Fruit fly (Drosophila melanogaster) whole organism, wandering third instar larva: ENCODE measurements around the gene CG43049.

Experiments used
- Abd-B ChIP-seq: fragments of >200 bp; optimal IDR thresholded peaks from 2 replicates; lab custom pipeline; 2017; ENCODE audit warnings: missing biosample characterization, missing genetic modification characterization
- CG32264 ChIP-seq: fragments of 200-800 bp; sonication (Bioruptor generic); optimal IDR thresholded peaks from 2 replicates; lab custom pipeline; 2016; ENCODE audit warnings: missing biosample characterization, missing genetic modification characterization
- CG9705 ChIP-seq: fragments of 200-800 bp; sonication (Bioruptor generic); optimal IDR thresholded peaks from 2 replicates; lab custom pipeline; 2018; ENCODE audit warnings: missing biosample characterization, mild to moderate bottlenecking, missing genetic modification characterization
- CrebA ChIP-seq: fragments of 200-800 bp; sonication (Bioruptor generic); optimal IDR thresholded peaks from 2 replicates; lab custom pipeline; 2016; ENCODE audit warnings: missing biosample characterization, mild to moderate bottlenecking, missing genetic modification characterization, borderline replicate concordance
- Dfd ChIP-seq: fragments of >200 bp; optimal IDR thresholded peaks from 2 replicates; lab custom pipeline; 2017; ENCODE audit warnings: missing biosample characterization, missing genetic modification characterization
- Dif ChIP-seq: fragments of 200-275, 200-300 bp; sonication (Bioruptor generic); optimal IDR thresholded peaks from 2 replicates; lab custom pipeline; 2018; ENCODE audit warnings: missing biosample characterization, missing genetic modification characterization; ENCODE audit not compliant: partially characterized antibody
- GATAd ChIP-seq: sonication (Bioruptor generic); optimal IDR thresholded peaks from 2 replicates; lab custom pipeline; 2016; ENCODE audit warnings: missing biosample characterization, missing genetic modification characterization
- HLH106 ChIP-seq: fragments of 200-800 bp; optimal IDR thresholded peaks from 3 replicates; lab custom pipeline; 2019; ENCODE audit warnings: missing biosample characterization, mild to moderate bottlenecking, missing genetic modification characterization, moderate library complexity
- Hnf4 ChIP-seq: fragments of 200-800 bp; sonication (Bioruptor generic); optimal IDR thresholded peaks from 2 replicates; lab custom pipeline; 2016; ENCODE audit warnings: missing biosample characterization, mild to moderate bottlenecking, missing genetic modification characterization
- Hr78 ChIP-seq: fragments of >200 bp; optimal IDR thresholded peaks from 2 replicates; lab custom pipeline; 2017; ENCODE audit warnings: missing biosample characterization, missing genetic modification characterization
- Hr83 ChIP-seq: fragments of 200-300 bp; sonication (Bioruptor generic); optimal IDR thresholded peaks from 2 replicates; lab custom pipeline; 2016; ENCODE audit warnings: missing biosample characterization, mild to moderate bottlenecking, missing genetic modification characterization, moderate library complexity; ENCODE audit not compliant: poor library complexity, severe bottlenecking
- Jra ChIP-seq: sonication (Bioruptor generic); optimal IDR thresholded peaks from 2 replicates; lab custom pipeline; 2016; ENCODE audit warnings: missing biosample characterization, missing genetic modification characterization
- Mio ChIP-seq: sonication (Bioruptor generic); optimal IDR thresholded peaks from 2 replicates; lab custom pipeline; 2016; ENCODE audit warnings: missing biosample characterization, missing genetic modification characterization
- Myc ChIP-seq: fragments of >200 bp; optimal IDR thresholded peaks from 2 replicates; lab custom pipeline; 2017
- OdsH ChIP-seq: fragments of 200-800 bp; sonication (Bioruptor generic); optimal IDR thresholded peaks from 2 replicates; lab custom pipeline; 2016; ENCODE audit warnings: missing biosample characterization, mild to moderate bottlenecking, missing genetic modification characterization
- Rel ChIP-seq, 2 experiments: fragments of 200-800 bp; sonication (Bioruptor generic) in 1 of 2; optimal IDR thresholded peaks; 2 replicates in 1 of 2; 3 replicates in 1 of 2; lab custom pipeline; 2016 to 2019; ENCODE audit warnings: mild to moderate bottlenecking in 2 of 2, missing biosample characterization in 2 of 2, missing genetic modification characterization in 2 of 2, moderate library complexity in 1 of 2
- Sp1 ChIP-seq: fragments of 200-800 bp; sonication (Bioruptor generic); optimal IDR thresholded peaks from 3 replicates; lab custom pipeline; 2019; ENCODE audit warnings: missing biosample characterization, mild to moderate bottlenecking, missing genetic modification characterization, moderate library complexity
- Vsx2 ChIP-seq: fragments of 200-300, 225-300 bp; sonication (Bioruptor generic); optimal IDR thresholded peaks from 2 replicates; lab custom pipeline; 2018; ENCODE audit warnings: missing biosample characterization, missing genetic modification characterization; ENCODE audit not compliant: partially characterized antibody
- br ChIP-seq: fragments of 200-800 bp; sonication (Bioruptor generic); optimal IDR thresholded peaks from 2 replicates; lab custom pipeline; 2016; ENCODE audit warnings: missing biosample characterization, missing genetic modification characterization
- brk ChIP-seq: fragments of 200-800 bp; sonication (Bioruptor generic); optimal IDR thresholded peaks from 2 replicates; lab custom pipeline; 2016; ENCODE audit warnings: missing biosample characterization, mild to moderate bottlenecking, missing genetic modification characterization
- dl ChIP-seq, 2 experiments: fragments of 175-275, 200-275 bp in 1 of 2; fragments of 200-275 bp in 1 of 2; sonication (Bioruptor generic); optimal IDR thresholded peaks; lab custom pipeline; 2018; ENCODE audit warnings: mild to moderate bottlenecking in 2 of 2, missing biosample characterization in 2 of 2, missing genetic modification characterization in 2 of 2, moderate library complexity in 2 of 2; ENCODE audit not compliant: partially characterized antibody in 2 of 2, insufficient read depth in 1 of 2
- dmrt93B ChIP-seq: fragments of 200-800 bp; sonication (Bioruptor generic); optimal IDR thresholded peaks from 2 replicates; lab custom pipeline; 2018; ENCODE audit warnings: missing biosample characterization, mild to moderate bottlenecking, missing genetic modification characterization
- dsf ChIP-seq: sonication (Bioruptor generic); optimal IDR thresholded peaks from 2 replicates; lab custom pipeline; 2016; ENCODE audit warnings: missing biosample characterization, missing genetic modification characterization, borderline replicate concordance
- ey ChIP-seq: fragments of 200-800 bp; sonication (Bioruptor generic); optimal IDR thresholded peaks from 2 replicates; lab custom pipeline; 2016; ENCODE audit warnings: missing biosample characterization, missing genetic modification characterization
- foxo ChIP-seq, 2 experiments: fragments of 200-800 bp; sonication (Bioruptor generic); optimal IDR thresholded peaks; 2 replicates in 1 of 2; 3 replicates in 1 of 2; lab custom pipeline; 2016 to 2017; ENCODE audit warnings: missing biosample characterization in 2 of 2, missing genetic modification characterization in 2 of 2
- fru ChIP-seq: fragments of 200-800 bp; sonication (Bioruptor generic); optimal IDR thresholded peaks from 3 replicates; lab custom pipeline; 2016; ENCODE audit warnings: missing biosample characterization, mild to moderate bottlenecking, missing genetic modification characterization
- h ChIP-seq: fragments of 200-800 bp; sonication (Bioruptor generic); optimal IDR thresholded peaks from 3 replicates; lab custom pipeline; 2016; ENCODE audit warnings: missing biosample characterization, mild to moderate bottlenecking, missing genetic modification characterization
- jim ChIP-seq: fragments of 175-275, 200-325 bp; sonication (Bioruptor generic); optimal IDR thresholded peaks from 2 replicates; lab custom pipeline; 2016; ENCODE audit warnings: missing biosample characterization, mild to moderate bottlenecking, missing genetic modification characterization
- lola ChIP-seq: fragments of >200 bp; optimal IDR thresholded peaks from 2 replicates; lab custom pipeline; 2017; ENCODE audit warnings: missing biosample characterization, missing genetic modification characterization
- pan ChIP-seq: fragments of >200 bp; optimal IDR thresholded peaks from 2 replicates; lab custom pipeline; 2017
- psq ChIP-seq: fragments of 200-800 bp; sonication (Bioruptor generic); optimal IDR thresholded peaks from 3 replicates; lab custom pipeline; 2017; ENCODE audit warnings: missing biosample characterization, mild to moderate bottlenecking, missing genetic modification characterization, moderate library complexity
- rgr ChIP-seq: fragments of 200-800 bp; sonication (Bioruptor generic); optimal IDR thresholded peaks from 3 replicates; lab custom pipeline; 2016; ENCODE audit warnings: missing biosample characterization, mild to moderate bottlenecking, missing genetic modification characterization
- sage ChIP-seq: fragments of 200-800 bp; sonication (Bioruptor generic); optimal IDR thresholded peaks from 2 replicates; lab custom pipeline; 2016; ENCODE audit warnings: missing biosample characterization, mild to moderate bottlenecking, missing genetic modification characterization
- sv ChIP-seq: fragments of 200-800 bp; sonication (Bioruptor generic); optimal IDR thresholded peaks from 3 replicates; lab custom pipeline; 2016; ENCODE audit warnings: missing biosample characterization, missing genetic modification characterization
- tai ChIP-seq: sonication (Bioruptor generic); optimal IDR thresholded peaks from 2 replicates; lab custom pipeline; 2016; ENCODE audit warnings: missing biosample characterization, missing genetic modification characterization
- usp ChIP-seq: fragments of >200 bp; optimal IDR thresholded peaks from 2 replicates; lab custom pipeline; 2017; ENCODE audit warnings: missing biosample characterization, missing genetic modification characterization
- woc ChIP-seq: sonication (Bioruptor generic); optimal IDR thresholded peaks from 2 replicates; lab custom pipeline; 2016; ENCODE audit warnings: missing biosample characterization, mild to moderate bottlenecking, missing genetic modification characterization

CG43049 gene

DNA sequence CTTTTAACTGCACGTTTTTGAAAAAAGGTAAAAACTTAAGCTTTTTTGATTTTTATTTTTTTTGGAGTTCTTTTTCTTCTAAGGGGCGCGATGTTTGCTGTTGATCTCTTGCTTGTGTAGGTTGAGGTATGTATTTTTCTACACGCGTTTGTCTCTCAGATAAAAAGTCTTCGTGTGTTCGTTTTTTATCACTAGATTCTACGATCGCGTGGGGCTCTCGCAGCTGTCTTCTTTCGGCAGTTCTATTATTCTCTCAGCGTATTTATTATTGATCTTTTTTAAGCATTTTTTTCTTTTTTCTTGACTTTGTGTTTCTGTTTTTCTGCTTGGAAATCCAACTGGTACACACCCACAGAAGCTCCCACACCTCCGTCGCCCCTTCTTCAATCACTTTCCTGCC is 29.8 kb upstream of the CG43049 start:
- no peak for TF ChIP-seq fru (GFP tag; lab: Kevin White, UChicago)
- peak; percentile 26 for TF ChIP-seq sage (GFP tag; lab: Kevin White, UChicago)
- peak; percentile 44 for TF ChIP-seq Sp1
- TF ChIP-seq CrebA (GFP tag; lab: Kevin White, UChicago), result peak; percentile 36
- TF ChIP-seq h (GFP tag; lab: Kevin White, UChicago), result peak; percentile 15
- TF ChIP-seq Rel (GFP tag; optimal IDR thresholded peaks at IDR 0.05; lab: Kevin White, UChicago), result peak; percentile 13
- TF ChIP-seq Rel (tag; optimal IDR thresholded peaks at IDR 0.05; lab: Kevin White, UChicago), result no peak
- peak; percentile 43 for TF ChIP-seq brk (GFP tag; lab: Kevin White, UChicago)
- TF ChIP-seq lola, result no peak

DNA sequence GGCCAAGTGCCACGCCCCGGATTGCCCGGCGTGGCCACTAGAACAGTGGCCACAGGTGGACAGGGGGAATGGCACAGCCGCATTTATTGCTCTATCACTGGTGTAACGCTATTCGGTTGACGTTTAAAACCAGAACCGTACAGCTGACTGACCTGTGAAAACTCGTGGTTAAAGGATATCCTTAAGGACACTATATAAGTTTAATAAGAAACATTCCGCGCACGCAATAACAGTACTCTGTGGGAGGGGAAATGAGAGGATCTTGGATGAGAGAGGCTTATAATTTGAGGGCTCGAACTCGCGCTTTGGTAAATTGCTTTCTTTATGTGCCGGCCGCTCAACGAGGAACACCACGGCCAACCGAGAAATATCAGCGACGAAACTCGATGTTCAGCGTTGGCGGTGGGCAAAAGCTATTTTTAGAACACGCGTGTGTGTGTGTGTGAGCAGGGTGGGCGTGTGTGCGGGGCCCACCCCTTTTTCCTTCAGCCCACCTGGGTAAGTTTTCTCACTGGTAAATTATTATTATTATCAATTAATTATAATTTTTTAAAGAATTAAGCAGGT is 28.5 kb upstream of the CG43049 start:
- no peak for TF ChIP-seq Jra
- TF ChIP-seq h (GFP tag; lab: Kevin White, UChicago), result no peak
- TF ChIP-seq jim (GFP tag; lab: Kevin White, UChicago), result no peak
- TF ChIP-seq sage (GFP tag; lab: Kevin White, UChicago), result no peak
- no peak for TF ChIP-seq brk (GFP tag; lab: Kevin White, UChicago)
- no peak for TF ChIP-seq Hnf4 (GFP tag; lab: Kevin White, UChicago)
- no peak for TF ChIP-seq foxo (GFP tag; optimal IDR thresholded peaks at IDR 0.05; lab: Kevin White, UChicago)
- peak; percentile 12 for TF ChIP-seq br (GFP tag; lab: Kevin White, UChicago)
- no peak for TF ChIP-seq psq
- no peak for TF ChIP-seq CG9705
- peak; percentile 41 for TF ChIP-seq Sp1
- no peak for TF ChIP-seq OdsH (GFP tag; lab: Kevin White, UChicago)
- no peak for TF ChIP-seq pan (lab: Kevin White, UChicago)
- no peak for TF ChIP-seq dsf (GFP tag; lab: Kevin White, UChicago)
- TF ChIP-seq CrebA (GFP tag; lab: Kevin White, UChicago), result no peak
- no peak for TF ChIP-seq HLH106 (tag; lab: Kevin White, UChicago)
- no peak for TF ChIP-seq dl (GFP tag; optimal IDR thresholded peaks at IDR 0.05; lab: Kevin White, UChicago; ENCODE audit: insufficient read depth in 1 of 2, partially characterized antibody in 2 of 2)

dm6 chr3L:18897459-18898085 is 27.3 kb upstream of the CG43049 start:
- TF ChIP-seq ey (no peak), Rel (GFP tag; optimal IDR thresholded peaks at IDR 0.05; lab: Kevin White, UChicago) (no peak), Rel (tag; optimal IDR thresholded peaks at IDR 0.05; lab: Kevin White, UChicago) (no peak), h (GFP tag; lab: Kevin White, UChicago) (no peak), Hr83 (GFP tag; lab: Kevin White, UChicago) (no peak), Mio (GFP tag; lab: Kevin White, UChicago) (no peak), tai (GFP tag; lab: Kevin White, UChicago) (no peak), jim (GFP tag; lab: Kevin White, UChicago) (peak; percentile 65)
- TF ChIP-seq, all 38 proteins: peak for 1

DNA sequence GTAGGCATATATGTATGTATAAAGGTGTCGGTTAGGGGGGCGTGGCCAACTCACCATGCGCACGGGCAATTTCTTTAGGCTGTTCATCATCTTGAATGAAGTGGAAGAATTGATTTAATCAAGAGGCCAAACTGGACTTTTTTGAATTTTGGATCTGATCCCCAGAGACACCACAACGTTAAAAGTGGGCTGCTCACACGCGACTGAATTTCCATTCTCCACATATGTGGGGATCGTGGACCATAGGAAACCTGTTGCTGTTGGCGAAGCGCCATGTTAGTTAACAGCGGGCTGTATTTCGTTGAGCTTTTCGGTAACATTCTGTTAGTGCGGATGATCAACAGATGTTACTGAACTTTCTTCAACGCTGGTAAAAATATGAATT is 26.8 kb upstream of the CG43049 start, which contains the start of gene CG3902:
Gene CG3902 (minus strand): TSS at position 208 of the 385 bp plus-strand sequence.
- TF ChIP-seq sv, result no peak
- no peak for TF ChIP-seq usp (GFP tag; lab: Kevin White, UChicago)
- TF ChIP-seq tai (GFP tag; lab: Kevin White, UChicago), result no peak
- no peak for TF ChIP-seq pan (lab: Kevin White, UChicago)
- peak; percentile 82 for TF ChIP-seq Dif (GFP tag; lab: Kevin White, UChicago)
- no peak for TF ChIP-seq Rel (GFP tag; optimal IDR thresholded peaks at IDR 0.05; lab: Kevin White, UChicago)
- peak; percentile 34 for TF ChIP-seq Rel (tag; optimal IDR thresholded peaks at IDR 0.05; lab: Kevin White, UChicago)
- no peak for TF ChIP-seq CG9705
- TF ChIP-seq Jra, result no peak
- TF ChIP-seq Dfd, result no peak
- no peak for TF ChIP-seq dsf (GFP tag; lab: Kevin White, UChicago)
- TF ChIP-seq Hr83 (GFP tag; lab: Kevin White, UChicago), result peak; percentile 27
- TF ChIP-seq woc (GFP tag; lab: Kevin White, UChicago), result no peak
- no peak for TF ChIP-seq OdsH (GFP tag; lab: Kevin White, UChicago)
- TF ChIP-seq brk (GFP tag; lab: Kevin White, UChicago), result peak; percentile 80
- TF ChIP-seq h (GFP tag; lab: Kevin White, UChicago), result peak; percentile 94
- no peak for TF ChIP-seq dmrt93B (GFP tag; lab: Kevin White, UChicago)
- no peak for TF ChIP-seq dl (GFP tag; optimal IDR thresholded peaks at IDR 0.05; lab: Kevin White, UChicago; ENCODE audit: insufficient read depth in 1 of 2, partially characterized antibody in 2 of 2)
- peak; percentile 9 for TF ChIP-seq ey
- peak; percentile 49 for TF ChIP-seq rgr (GFP tag; lab: Kevin White, UChicago)
- TF ChIP-seq lola, result no peak
- TF ChIP-seq foxo (GFP tag; optimal IDR thresholded peaks at IDR 0.05; lab: Kevin White, UChicago), result no peak
- peak; percentile 22 for TF ChIP-seq br (GFP tag; lab: Kevin White, UChicago)
- peak; percentile 43 for TF ChIP-seq Hnf4 (GFP tag; lab: Kevin White, UChicago)
- no peak for TF ChIP-seq CG32264 (GFP tag; lab: Kevin White, UChicago)
- TF ChIP-seq Abd-B (GFP tag; lab: Kevin White, UChicago), result no peak
- no peak for TF ChIP-seq Myc (lab: Kevin White, UChicago)
- TF ChIP-seq CrebA (GFP tag; lab: Kevin White, UChicago), result no peak
- no peak for TF ChIP-seq sage (GFP tag; lab: Kevin White, UChicago)
- no peak for TF ChIP-seq Hr78 (GFP tag; lab: Kevin White, UChicago)
- TF ChIP-seq GATAd (GFP tag; lab: Kevin White, UChicago), result no peak
- TF ChIP-seq Sp1, result peak; percentile 53
- TF ChIP-seq Vsx2 (GFP tag; lab: Kevin White, UChicago), result no peak
- peak; percentile 1 for TF ChIP-seq fru (GFP tag; lab: Kevin White, UChicago)
